Fruit fly (Drosophila melanogaster) whole organism, prepupa: ENCODE results near the gene CG7766.
A peak's percentile ranks its signal among the peaks of the same experiment; 100 is the strongest.

Experiments used
- Gug ChIP-seq: fragments of 200-800 bp; sonication (Bioruptor generic); IDR thresholded peaks from 2 replicates; pipeline ENCODE4 v1.3.6; 2022; ENCODE audit warnings: missing biosample characterization, missing genetic modification characterization
- net ChIP-seq: fragments of 200-800 bp; sonication (Bioruptor generic); optimal IDR thresholded peaks from 3 replicates; lab custom pipeline; 2016; ENCODE audit warnings: missing biosample characterization, missing genetic modification characterization

dm6 chrX:9141219-9141618, 37.7 kb upstream of the CG7766 start:
- peak; percentile 73 for TF ChIP-seq Gug (GFP tag; lab: Robert Waterston, UW)
- TF ChIP-seq net (GFP tag; lab: Kevin White, UChicago) = peak; percentile 74
